Worm (Caenorhabditis elegans) whole organism, L3 larva: ENCODE data around the gene rps-9.

Experiments used
- ama-1 ChIP-seq: fragments of 150-350 bp; optimal IDR thresholded peaks from 2 replicates; lab custom pipeline; 2018
- elt-2 ChIP-seq: sonication (generic microtip); optimal IDR thresholded peaks from 2 replicates; lab custom pipeline; 2016; ENCODE audit warnings: missing genetic modification reagents, mild to moderate bottlenecking, missing genetic modification characterization, missing compliant biosample characterization
- lin-39 ChIP-seq: fragments of 150-350 bp; optimal IDR thresholded peaks from 2 replicates; lab custom pipeline; 2018; ENCODE audit warnings: missing biosample characterization, missing genetic modification reagents, missing genetic modification characterization
- mdl-1 ChIP-seq: fragments of 150-350 bp; optimal IDR thresholded peaks from 2 replicates; lab custom pipeline; 2014; ENCODE audit warnings: missing biosample characterization, missing genetic modification characterization
- nhr-28 ChIP-seq: fragments of 150-350 bp; optimal IDR thresholded peaks from 2 replicates; lab custom pipeline; 2014; ENCODE audit warnings: missing biosample characterization, missing genetic modification characterization
- nhr-77 ChIP-seq: fragments of 150-350 bp; optimal IDR thresholded peaks from 2 replicates; lab custom pipeline; 2014; ENCODE audit warnings: missing biosample characterization, missing genetic modification characterization
- skn-1 ChIP-seq: fragments of 150-350 bp; optimal IDR thresholded peaks from 2 replicates; lab custom pipeline; 2014; ENCODE audit warnings: missing biosample characterization, missing genetic modification characterization
- zag-1 ChIP-seq: fragments of 150-350 bp; optimal IDR thresholded peaks from 2 replicates; lab custom pipeline; 2014; ENCODE audit warnings: missing biosample characterization, missing genetic modification characterization

DNA sequence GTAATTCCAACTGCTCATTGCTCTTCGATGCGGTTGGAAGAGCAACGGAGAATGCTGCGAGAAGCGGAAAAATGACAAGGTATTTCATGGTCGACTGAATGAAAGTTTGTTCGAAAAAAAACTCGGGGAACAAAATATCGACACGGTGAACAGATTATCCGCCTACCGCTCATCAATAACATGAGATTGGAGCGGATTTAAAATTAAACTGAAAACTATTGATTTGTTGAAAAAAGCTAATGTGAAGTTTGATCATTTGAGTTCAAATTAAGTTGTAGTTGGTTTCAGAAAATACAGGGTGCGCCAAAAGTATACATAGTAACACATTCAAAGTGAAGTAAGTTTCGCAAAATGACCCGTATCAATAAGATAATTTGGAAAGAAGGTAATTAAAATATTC, 14.0 kb upstream of the rps-9 start, which contains the start of gene F40F8.4:
- TF ChIP-seq nhr-77 (tag; lab: Kevin White, UChicago) (no peak), mdl-1 (tag; lab: Kevin White, UChicago) (no peak), ama-1 (lab: Kevin White, UChicago) (no peak), elt-2 (tag; lab: Kevin White, UChicago) (no peak), lin-39 (tag; lab: Kevin White, UChicago) (no peak), zag-1 (tag; lab: Kevin White, UChicago) (no peak), nhr-28 (tag; lab: Kevin White, UChicago) (no peak), skn-1 (no peak)
